Worm (Caenorhabditis elegans) whole organism, L4/young adult: ENCODE data around the gene fkh-7.

ENCODE experiments used
- W03F9.2 ChIP-seq: fragments of 150-350 bp; optimal IDR thresholded peaks from 2 replicates; lab custom pipeline; 2014; ENCODE audit warnings: missing biosample characterization, missing genetic modification characterization
- dao-5 ChIP-seq: sonication (generic microtip); optimal IDR thresholded peaks from 2 replicates; lab custom pipeline; 2016; ENCODE audit warnings: missing genotype, missing genetic modification characterization, moderate library complexity, missing compliant biosample characterization
- him-1 ChIP-seq: sonication (generic microtip); optimal IDR thresholded peaks from 2 replicates; lab custom pipeline; 2016; ENCODE audit warnings: missing genotype, missing genetic modification reagents, missing genetic modification characterization, missing compliant biosample characterization

Gene fkh-7

ce11 chrIV:5584384-5584783, at the start of gene fkh-7:
Gene fkh-7, plus strand, starts transcription at chrIV:5584684.
- TF ChIP-seq him-1, result no peak

ce11 chrIV:5535780-5536179, 48.7 kb upstream of the fkh-7 start:
- TF ChIP-seq W03F9.2 (tag; lab: Kevin White, UChicago), result no peak
- TF ChIP-seq him-1, result no peak
- TF ChIP-seq dao-5 (tag; lab: Kevin White, UChicago), result no peak

- TF ChIP-seq W03F9.2 (tag; lab: Kevin White, UChicago), result no peak
- no peak for TF ChIP-seq him-1
Observed at ce11 chrIV:5537813-5538538, 46.5 kb upstream of the fkh-7 start, which contains the start of the genes fem-1 and drp-1. Gene fem-1, minus strand, starts transcription at chrIV:5537962. Gene drp-1, plus strand, starts transcription at chrIV:5538488.

DNA sequence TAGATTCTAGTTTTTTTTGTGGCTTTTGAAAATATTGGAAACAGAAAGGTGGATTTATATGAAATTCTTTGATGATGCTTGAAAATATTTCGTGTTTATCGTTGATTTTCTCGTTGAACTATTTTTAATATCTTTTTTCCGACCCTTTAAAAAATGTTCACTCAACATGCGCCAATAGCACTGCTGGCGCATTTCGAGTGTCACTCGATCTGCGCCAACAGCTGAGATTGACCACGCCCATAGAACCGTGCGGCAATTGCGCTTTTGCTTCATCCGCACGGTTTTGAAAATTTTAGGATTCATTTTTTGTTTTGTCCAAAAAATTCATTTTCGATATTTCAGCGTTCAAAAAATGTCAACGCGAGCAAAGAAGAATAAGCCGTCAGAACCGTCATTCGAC, 43.2 kb upstream of the fkh-7 start, which contains the start of gene tebp-2:
Gene tebp-2, plus strand, starts transcription at position 343 of the 400 bp plus-strand sequence.
- no peak for TF ChIP-seq W03F9.2 (tag; lab: Kevin White, UChicago)
- no peak for TF ChIP-seq dao-5 (tag; lab: Kevin White, UChicago)
- TF ChIP-seq him-1, result no peak

DNA sequence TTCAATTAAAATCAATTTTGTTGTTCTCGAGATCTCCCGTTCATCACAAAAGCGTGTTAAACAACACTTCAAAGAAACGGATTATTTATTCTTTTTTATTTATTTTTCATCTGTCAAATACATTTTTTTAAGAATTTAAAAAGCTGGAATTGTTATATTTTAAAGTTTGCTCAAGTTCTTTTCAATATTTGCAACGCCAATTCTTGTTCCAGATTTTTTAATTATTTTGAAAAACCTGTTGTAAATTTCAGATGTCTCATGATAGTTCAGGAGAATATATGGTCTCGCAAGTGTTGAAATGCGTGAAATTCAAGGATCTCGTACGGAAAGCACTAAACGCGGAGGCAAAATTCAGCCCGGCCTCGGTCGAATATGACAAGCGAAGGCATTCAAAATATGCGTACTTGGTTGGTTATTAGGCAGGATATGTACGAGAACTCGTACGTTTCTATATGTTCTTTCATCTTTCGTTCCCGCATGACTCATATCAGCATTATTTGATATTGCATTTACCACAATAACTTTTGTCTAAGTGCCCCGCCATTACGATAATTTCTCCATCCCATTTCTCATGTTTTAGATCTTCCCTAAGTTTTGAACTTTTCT, 39.8 kb upstream of the fkh-7 start, which contains the start of gene cec-6:
Gene cec-6, plus strand, starts transcription at position 252 of the 606 bp plus-strand sequence.
- TF ChIP-seq him-1 (no peak), W03F9.2 (tag; lab: Kevin White, UChicago) (no peak), dao-5 (tag; lab: Kevin White, UChicago) (no peak)

ce11 chrIV:5548843-5549242, 35.6 kb upstream of the fkh-7 start:
- TF ChIP-seq W03F9.2 (tag; lab: Kevin White, UChicago) (peak; percentile 31), him-1 (no peak)

ce11 chrIV:5550676-5551184, 33.8 kb upstream of the fkh-7 start, which contains the start of gene ari-2:
Gene ari-2, plus strand, starts transcription at chrIV:5551134.
- TF ChIP-seq dao-5 (tag; lab: Kevin White, UChicago) (no peak), him-1 (no peak), W03F9.2 (tag; lab: Kevin White, UChicago) (no peak)

ce11 chrIV:5554168-5554567, 30.3 kb upstream of the fkh-7 start:
- no peak for TF ChIP-seq dao-5 (tag; lab: Kevin White, UChicago)
- TF ChIP-seq him-1, result no peak
- TF ChIP-seq W03F9.2 (tag; lab: Kevin White, UChicago), result no peak

DNA sequence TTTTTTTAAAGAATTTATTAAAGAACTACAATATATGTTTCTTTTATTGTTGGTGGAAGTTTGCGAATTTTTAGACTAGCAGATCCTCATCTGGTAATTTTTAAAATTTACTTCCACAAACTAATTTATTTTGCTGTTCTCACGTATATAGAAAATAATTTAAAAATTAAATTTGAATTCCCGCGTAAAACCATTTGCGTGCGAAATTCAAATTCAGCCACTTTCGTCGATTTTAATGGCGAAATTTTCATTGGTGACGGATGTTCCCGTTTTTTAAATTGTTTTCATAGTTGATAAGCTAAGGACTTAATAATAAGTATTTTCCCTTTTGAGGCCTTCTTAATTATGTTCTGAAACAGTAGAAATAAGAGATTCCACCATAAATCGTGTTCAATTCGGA, 23.4 kb upstream of the fkh-7 start:
- no peak for TF ChIP-seq dao-5 (tag; lab: Kevin White, UChicago)
- TF ChIP-seq W03F9.2 (tag; lab: Kevin White, UChicago), result no peak

DNA sequence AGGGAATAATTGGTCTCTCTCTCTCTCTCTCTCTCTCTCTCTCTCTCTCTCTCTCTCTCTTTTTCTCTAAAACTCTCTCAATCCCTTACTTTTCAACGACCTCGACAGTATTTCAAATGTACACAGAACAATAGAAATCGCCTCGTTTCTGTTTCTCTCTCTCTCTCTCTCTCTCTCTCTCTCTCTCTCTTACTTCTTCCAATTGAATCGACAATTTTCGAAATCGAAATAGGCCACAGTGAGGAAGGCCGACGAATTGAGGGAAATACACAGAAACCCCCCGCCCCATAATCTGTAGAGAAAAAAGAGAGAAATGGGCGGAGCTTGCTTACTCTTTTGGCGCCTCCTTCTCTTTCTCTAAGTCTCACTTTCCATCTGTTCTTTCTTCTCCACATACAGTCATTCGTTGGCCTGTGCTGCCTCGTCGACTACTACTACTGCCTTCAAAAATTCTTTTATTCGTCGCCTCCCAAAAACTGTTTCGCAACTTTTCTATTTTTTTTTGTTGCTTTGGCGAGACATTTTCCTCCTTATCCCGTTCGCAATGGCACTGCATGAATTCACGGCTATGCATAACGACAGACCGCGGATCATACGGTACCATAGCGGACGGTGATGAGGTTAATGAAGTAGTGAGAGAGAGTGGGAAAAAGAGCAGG, 22.9 kb upstream of the fkh-7 start:
- TF ChIP-seq dao-5 (tag; lab: Kevin White, UChicago) (no peak), him-1 (no peak), W03F9.2 (tag; lab: Kevin White, UChicago) (no peak)

ce11 chrIV:5563280-5563679, 21.2 kb upstream of the fkh-7 start:
- no peak for TF ChIP-seq dao-5 (tag; lab: Kevin White, UChicago)
- TF ChIP-seq W03F9.2 (tag; lab: Kevin White, UChicago), result no peak
- TF ChIP-seq him-1, result no peak

DNA sequence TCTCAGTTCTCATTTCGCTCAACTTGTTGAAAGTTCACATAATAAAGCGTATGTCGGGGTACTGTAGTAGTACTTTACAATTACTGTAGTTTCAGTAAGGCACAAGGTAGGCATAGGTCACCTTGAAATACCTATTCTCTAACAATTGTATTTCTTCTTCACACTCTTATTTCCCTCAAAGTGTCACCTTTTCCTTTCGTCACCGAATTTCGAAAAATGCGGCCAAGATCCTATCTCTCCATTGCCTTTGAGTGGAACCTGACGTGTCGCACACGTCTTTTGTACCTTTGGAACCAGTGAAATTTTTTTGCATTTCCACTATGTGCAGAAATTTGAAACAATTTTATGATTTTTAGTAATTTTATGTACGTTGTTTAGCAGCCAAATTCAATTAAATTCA, 20.2 kb upstream of the fkh-7 start:
- TF ChIP-seq dao-5 (tag; lab: Kevin White, UChicago), result no peak
- TF ChIP-seq him-1, result no peak
- no peak for TF ChIP-seq W03F9.2 (tag; lab: Kevin White, UChicago)

DNA sequence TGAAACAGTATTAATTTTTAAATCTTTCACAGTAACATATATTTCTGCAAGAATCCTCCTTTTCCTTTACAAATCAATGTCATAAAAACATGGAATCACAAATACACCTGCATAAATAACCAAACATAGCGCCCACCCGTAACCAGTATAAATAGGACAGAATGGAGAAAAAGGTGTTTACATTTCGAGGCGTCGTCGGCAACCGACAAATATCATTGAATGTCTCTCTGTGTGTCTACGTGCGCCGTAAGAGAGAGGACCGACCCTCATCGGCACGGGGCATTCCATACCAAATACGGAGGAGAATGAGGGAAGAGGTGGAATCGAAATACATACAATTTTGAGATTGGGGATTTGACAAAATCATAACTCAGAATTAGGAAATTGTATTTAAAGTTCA, 19.4 kb upstream of the fkh-7 start:
- TF ChIP-seq W03F9.2 (tag; lab: Kevin White, UChicago), result no peak
- no peak for TF ChIP-seq dao-5 (tag; lab: Kevin White, UChicago)
- TF ChIP-seq him-1, result no peak

DNA sequence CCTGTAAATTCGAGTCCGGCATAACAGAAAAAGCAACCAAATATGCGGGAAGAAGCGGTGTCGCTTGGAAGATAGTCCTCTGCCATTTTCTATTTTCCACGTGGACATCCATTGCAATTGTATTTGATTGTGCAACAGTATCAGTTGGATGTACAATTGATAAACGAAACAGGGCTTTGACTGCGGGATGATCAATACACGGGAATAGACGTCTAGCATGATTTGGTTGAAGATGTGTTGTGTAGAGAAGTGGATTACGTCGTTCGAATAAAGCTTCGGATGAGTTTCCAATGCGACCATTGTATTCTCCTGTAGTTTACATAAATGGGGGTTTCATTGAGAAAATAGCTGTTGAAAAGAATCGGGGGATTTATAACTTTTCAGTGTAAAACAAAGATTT, 11.8 kb upstream of the fkh-7 start:
- TF ChIP-seq W03F9.2 (tag; lab: Kevin White, UChicago) (no peak), him-1 (no peak), dao-5 (tag; lab: Kevin White, UChicago) (no peak)
